Worm (Caenorhabditis elegans) whole organism, young adult: ENCODE results near the gene rga-3.

ENCODE experiments used
- F23B12.7 ChIP-seq: sonication (generic microtip); optimal IDR thresholded peaks from 2 replicates; lab custom pipeline; 2017; ENCODE audit warnings: missing genetic modification characterization, mild to moderate bottlenecking, missing compliant biosample characterization, antibody characterized with exemption, moderate library complexity; ENCODE audit not compliant: insufficient read depth
- F57A8.1 ChIP-seq: fragments of 200-800 bp; sonication (Bioruptor generic); optimal IDR thresholded peaks from 2 replicates; lab custom pipeline; 2018; ENCODE audit warnings: mild to moderate bottlenecking, missing genetic modification characterization, moderate library complexity, missing compliant biosample characterization
- K11D2.4 ChIP-seq: fragments of 200-800 bp; sonication (Bioruptor generic); IDR thresholded peaks from 2 replicates; pipeline ENCODE4 v1.3.6; 2022; ENCODE audit warnings: missing genetic modification reagents, missing genetic modification characterization, missing compliant biosample characterization
- K12H6.12 ChIP-seq: fragments of 200-800 bp; sonication (Bioruptor generic); optimal IDR thresholded peaks from 2 replicates; lab custom pipeline; 2018; ENCODE audit warnings: mild to moderate bottlenecking, missing genetic modification characterization, missing compliant biosample characterization
- T26A5.8 ChIP-seq: sonication (generic microtip); optimal IDR thresholded peaks from 2 replicates; lab custom pipeline; 2016; ENCODE audit warnings: missing genetic modification characterization, missing compliant biosample characterization
- Y53G8AR.9 ChIP-seq: fragments of 200-800 bp; sonication (Bioruptor generic); conservative IDR thresholded peaks from 2 replicates; pipeline ENCODE4 v1.3.6; 2022; ENCODE audit warnings: missing genetic modification reagents, missing genetic modification characterization, missing compliant biosample characterization
- ZK185.1 ChIP-seq: sonication (generic microtip); optimal IDR thresholded peaks from 2 replicates; lab custom pipeline; 2016; ENCODE audit warnings: mild to moderate bottlenecking, missing genetic modification characterization, missing compliant biosample characterization; ENCODE audit not compliant: poor library complexity, severe bottlenecking
- akir-1 ChIP-seq: fragments of 200-800 bp; sonication (Bioruptor generic); optimal IDR thresholded peaks from 2 replicates; lab custom pipeline; 2018; ENCODE audit warnings: mild to moderate bottlenecking, missing genetic modification characterization, moderate library complexity, missing compliant biosample characterization
- ama-1 ChIP-seq, 3 experiments: fragments of 150-350 bp in 1 of 3; sonication (generic microtip) in 2 of 3; optimal IDR thresholded peaks; 2 replicates each; lab custom pipeline; 2014 to 2018; ENCODE audit warnings: missing biosample characterization in 2 of 3, missing genetic modification characterization in 2 of 3, missing genetic modification reagents in 2 of 3
- aptf-2 ChIP-seq: fragments of 200-800 bp; sonication (Bioruptor generic); conservative IDR thresholded peaks from 2 replicates; pipeline ENCODE4 v1.3.6; 2022; ENCODE audit warnings: missing genetic modification reagents, missing genetic modification characterization, missing compliant biosample characterization
- aptf-3 ChIP-seq: fragments of 200-800 bp; sonication (Bioruptor generic); IDR thresholded peaks from 2 replicates; pipeline ENCODE4 v1.3.6; 2022; ENCODE audit warnings: missing genetic modification characterization, missing compliant biosample characterization
- bed-1 ChIP-seq: fragments of 200-800 bp; sonication (Bioruptor generic); IDR thresholded peaks from 2 replicates; pipeline ENCODE4 v1.3.6; 2022; ENCODE audit warnings: missing genetic modification reagents, missing genetic modification characterization, missing compliant biosample characterization
- cebp-2 ChIP-seq: fragments of 200-800 bp; sonication (Bioruptor generic); IDR thresholded peaks from 2 replicates; pipeline ENCODE4 v1.3.6; 2022; ENCODE audit warnings: missing genetic modification characterization, missing compliant biosample characterization
- ceh-91 ChIP-seq: fragments of 200-800 bp; sonication (Bioruptor generic); IDR thresholded peaks from 2 replicates; pipeline ENCODE4 v1.3.6; 2022; ENCODE audit warnings: missing genetic modification reagents, missing genetic modification characterization, missing compliant biosample characterization
- fkh-3 ChIP-seq: sonication (generic microtip); optimal IDR thresholded peaks from 2 replicates; lab custom pipeline; 2016; ENCODE audit warnings: mild to moderate bottlenecking, missing genetic modification characterization, missing compliant biosample characterization
- lag-1 ChIP-seq: fragments of 200-800 bp; sonication (Bioruptor generic); IDR thresholded peaks from 2 replicates; pipeline ENCODE4 v1.3.6; 2022; ENCODE audit warnings: missing genetic modification reagents, missing genetic modification characterization, missing compliant biosample characterization
- lin-35 ChIP-seq, 3 experiments: fragments of 150-350 bp in 2 of 3; sonication (generic microtip) in 1 of 3; optimal IDR thresholded peaks; 2 replicates each; lab custom pipeline; 2014 to 2018; ENCODE audit warnings: missing biosample characterization in 3 of 3, missing genetic modification characterization in 3 of 3, missing genetic modification reagents in 3 of 3
- madf-6 ChIP-seq: fragments of 200-800 bp; sonication (Bioruptor generic); IDR thresholded peaks from 2 replicates; pipeline ENCODE4 v1.3.6; 2022; ENCODE audit warnings: missing genetic modification reagents, missing genetic modification characterization, missing compliant biosample characterization
- mcd-1 ChIP-seq: fragments of 200-800 bp; sonication (Bioruptor generic); IDR thresholded peaks from 2 replicates; pipeline ENCODE4 v1.3.6; 2022; ENCODE audit warnings: missing genetic modification reagents, missing genetic modification characterization, missing compliant biosample characterization
- mel-28 ChIP-seq: sonication (generic microtip); optimal IDR thresholded peaks from 2 replicates; lab custom pipeline; 2016; ENCODE audit warnings: borderline replicate concordance, mild to moderate bottlenecking, missing genetic modification characterization, missing compliant biosample characterization
- nfya-1 ChIP-seq: sonication (generic microtip); optimal IDR thresholded peaks from 2 replicates; lab custom pipeline; 2017; ENCODE audit warnings: antibody characterized with exemption, missing compliant biosample characterization, missing genetic modification characterization, borderline replicate concordance; ENCODE audit not compliant: insufficient read depth
- nfya-2 ChIP-seq: fragments of 200-800 bp; sonication (Bioruptor generic); IDR thresholded peaks from 2 replicates; pipeline ENCODE4 v1.3.6; 2022; ENCODE audit warnings: missing genetic modification reagents, missing genetic modification characterization, missing compliant biosample characterization
- nhr-179 ChIP-seq: sonication (generic microtip); optimal IDR thresholded peaks from 2 replicates; lab custom pipeline; 2016; ENCODE audit warnings: mild to moderate bottlenecking, missing genetic modification characterization, missing compliant biosample characterization
- nhr-80 ChIP-seq: sonication (generic microtip); optimal IDR thresholded peaks from 2 replicates; lab custom pipeline; 2016; ENCODE audit warnings: missing genetic modification characterization, missing compliant biosample characterization
- pha-4 ChIP-seq: fragments of 150-350 bp; sonication (generic microtip); optimal IDR thresholded peaks from 2 replicates; lab custom pipeline; 2014; ENCODE audit warnings: missing biosample characterization, missing genetic modification reagents, missing genetic modification characterization
- rec-8 ChIP-seq, 2 experiments: sonication (generic microtip); optimal IDR thresholded peaks; 2 replicates each; lab custom pipeline; 2016; ENCODE audit warnings: mild to moderate bottlenecking in 2 of 2, missing genetic modification characterization in 2 of 2, missing genetic modification reagents in 2 of 2, missing genotype in 2 of 2, missing biosample characterization in 1 of 2, missing compliant biosample characterization in 1 of 2, moderate library complexity in 1 of 2
- sdz-38 ChIP-seq: sonication (generic microtip); optimal IDR thresholded peaks from 2 replicates; lab custom pipeline; 2016; ENCODE audit warnings: missing genotype, missing genetic modification characterization, missing compliant biosample characterization
- somi-1 ChIP-seq: fragments of 200-800 bp; sonication (Bioruptor generic); optimal IDR thresholded peaks from 2 replicates; lab custom pipeline; 2018; ENCODE audit warnings: mild to moderate bottlenecking, missing genetic modification characterization, missing compliant biosample characterization
- tbp1 ChIP-seq: fragments of 200-800 bp; sonication (Bioruptor generic); optimal IDR thresholded peaks from 2 replicates; lab custom pipeline; 2018; ENCODE audit warnings: mild to moderate bottlenecking, missing genetic modification characterization, missing compliant biosample characterization
- ztf-25 ChIP-seq: fragments of 200-800 bp; sonication (Bioruptor generic); IDR thresholded peaks from 2 replicates; pipeline ENCODE4 v1.3.6; 2022; ENCODE audit warnings: missing genetic modification reagents, missing genetic modification characterization, missing compliant biosample characterization
- ztf-26 ChIP-seq: sonication (generic microtip); optimal IDR thresholded peaks from 2 replicates; lab custom pipeline; 2017; ENCODE audit warnings: missing genetic modification characterization, missing compliant biosample characterization
- ztf-28 ChIP-seq: fragments of 200-800 bp; sonication (Bioruptor generic); IDR thresholded peaks from 2 replicates; pipeline ENCODE4 v1.3.6; 2022; ENCODE audit warnings: missing genetic modification reagents, missing genetic modification characterization, missing compliant biosample characterization

Gene rga-3

DNA sequence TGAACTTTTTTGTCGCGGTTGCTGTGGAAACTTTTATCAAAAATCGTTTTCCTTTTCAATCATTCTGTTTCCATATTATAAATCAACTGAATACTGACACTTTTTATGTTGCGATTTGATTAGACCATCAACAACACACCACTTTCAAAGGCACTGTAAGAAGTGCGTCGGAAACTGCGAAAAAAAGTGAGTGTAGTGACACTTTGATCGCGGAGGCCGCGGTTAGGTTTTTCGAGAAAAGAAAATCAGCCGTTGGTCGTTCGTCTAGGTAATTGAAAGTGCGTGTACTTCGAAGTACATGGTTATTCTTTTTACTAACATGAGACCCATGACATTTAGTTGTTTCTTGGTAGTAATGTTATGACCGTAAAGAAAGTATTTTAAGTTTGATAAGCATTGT is 22.1 kb upstream of the rga-3 start:
- TF ChIP-seq ztf-26 (tag; lab: Kevin White, UChicago) (peak; percentile 13), F57A8.1 (no peak), nhr-80 (tag; lab: Kevin White, UChicago) (peak; percentile 23)
- TF ChIP-seq, all 124 proteins: peak for 2

ce11 chrV:5696177-5696576 is 21.5 kb upstream of the rga-3 start:
- TF ChIP-seq sdz-38 (tag; lab: Kevin White, UChicago): no peak
- TF ChIP-seq rec-8 (tag; optimal IDR thresholded peaks at IDR 0.05; lab: Kevin White, UChicago): no peak
- TF ChIP-seq F23B12.7: no peak
- no peak for TF ChIP-seq nhr-80 (tag; lab: Kevin White, UChicago)
- no peak for TF ChIP-seq lag-1 (GFP tag; lab: Robert Waterston, UW)
- TF ChIP-seq mcd-1 (GFP tag; lab: Robert Waterston, UW): no peak
- TF ChIP-seq aptf-2 (GFP tag; lab: Robert Waterston, UW): no peak
- TF ChIP-seq T26A5.8: no peak
- TF ChIP-seq cebp-2: no peak
- TF ChIP-seq ceh-91 (GFP tag; lab: Robert Waterston, UW): no peak
- TF ChIP-seq K11D2.4 (GFP tag; lab: Robert Waterston, UW): no peak
- no peak for TF ChIP-seq nfya-2 (GFP tag; lab: Robert Waterston, UW)
- TF ChIP-seq madf-6 (GFP tag; lab: Robert Waterston, UW): no peak
- TF ChIP-seq ztf-25 (GFP tag; lab: Robert Waterston, UW): no peak
- TF ChIP-seq tbp1 (GFP tag; lab: Kevin White, UChicago): no peak
- TF ChIP-seq mel-28 (tag; lab: Kevin White, UChicago): no peak
- no peak for TF ChIP-seq K12H6.12 (tag; lab: Kevin White, UChicago)
- TF ChIP-seq pha-4: no peak
- TF ChIP-seq ztf-28 (GFP tag; lab: Robert Waterston, UW): no peak
- no peak for TF ChIP-seq bed-1 (GFP tag; lab: Robert Waterston, UW)

DNA sequence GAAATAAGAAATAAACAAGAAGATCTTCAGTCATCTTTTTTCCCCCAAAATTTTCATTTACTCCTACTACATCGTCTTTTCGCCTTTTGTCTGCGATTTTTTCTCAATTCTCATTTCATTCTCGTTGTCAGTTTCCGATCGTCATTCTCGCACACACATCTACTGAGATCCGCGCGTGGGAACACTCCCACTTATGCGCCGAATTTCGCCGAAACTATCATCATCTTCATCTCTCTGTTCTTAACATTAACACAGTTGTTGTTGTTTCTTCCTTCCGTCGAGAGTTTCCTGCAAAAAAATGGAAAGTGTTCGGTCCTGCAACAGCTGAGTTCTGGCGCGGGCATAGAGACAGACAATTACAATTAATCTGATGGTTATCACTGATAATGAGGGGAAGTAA is 20.1 kb upstream of the rga-3 start:
- TF ChIP-seq lin-35 (GFP tag; optimal IDR thresholded peaks at IDR 0.05; lab: Kevin White, UChicago) (no peak), somi-1 (peak; percentile 57), fkh-3 (no peak)

DNA sequence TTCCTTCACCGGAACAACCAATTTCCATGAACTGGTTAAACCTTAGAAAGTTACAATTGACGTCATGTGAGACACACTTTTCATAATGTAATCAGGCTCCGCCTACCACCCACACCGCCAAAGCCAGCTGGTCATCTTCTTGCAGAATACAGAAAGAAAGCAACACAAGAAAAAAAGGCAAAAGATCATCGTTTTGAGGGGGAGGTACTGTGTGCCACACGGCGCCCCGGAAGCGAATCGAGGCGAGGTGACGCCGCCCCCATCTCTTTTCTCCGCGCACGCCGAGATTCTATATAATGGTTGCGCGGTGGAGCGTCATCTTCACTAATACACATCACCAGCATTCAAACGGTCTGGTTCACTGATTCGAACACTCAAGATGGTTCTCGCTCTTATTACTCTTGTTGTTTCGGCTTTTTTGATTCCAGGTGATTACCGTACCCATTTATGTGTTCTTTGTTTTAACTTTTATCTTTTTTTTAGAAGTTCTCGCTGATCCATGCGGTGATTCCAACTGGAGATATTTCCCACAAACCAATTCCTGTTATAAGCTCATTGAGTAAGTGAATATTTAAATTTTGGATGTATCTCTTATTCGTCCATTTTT is 17.7 kb upstream of the rga-3 start, which contains the start of gene clec-1:
Gene clec-1, plus strand, starts transcription at position 320 of the 607 bp plus-strand sequence.
- TF ChIP-seq nhr-179 (tag; lab: Kevin White, UChicago): no peak
- peak; percentile 45 for TF ChIP-seq ama-1 (optimal IDR thresholded peaks at IDR 0.05; lab: Kevin White, UChicago)
- no peak for TF ChIP-seq ama-1 (GFP tag; optimal IDR thresholded peaks at IDR 0.05; lab: Kevin White, UChicago)
- 0 out of 2 replicates have a peak, but pooled peaks have one; percentile 17 for TF ChIP-seq aptf-3 (GFP tag; lab: Robert Waterston, UW)

DNA sequence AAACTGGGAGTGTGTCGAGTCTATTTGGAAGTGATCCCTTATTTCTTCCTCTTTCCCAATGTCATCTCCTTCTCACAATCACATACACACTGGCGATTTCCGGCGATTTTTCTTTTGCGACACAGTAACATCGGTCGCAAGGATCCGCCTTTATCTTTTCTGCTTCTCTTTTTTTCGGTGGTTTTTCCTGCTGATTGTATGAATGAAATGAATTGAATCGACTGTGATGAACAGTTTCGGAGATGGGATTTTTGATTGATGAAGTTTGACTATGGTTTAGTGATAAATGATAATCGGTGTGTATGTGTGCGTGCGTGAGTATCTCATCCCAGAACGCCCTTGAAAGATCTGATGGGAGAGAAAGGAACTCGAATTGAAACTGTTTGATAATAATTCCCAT is 16.6 kb upstream of the rga-3 start:
- TF ChIP-seq Y53G8AR.9 (GFP tag; lab: Robert Waterston, UW): 0 out of 2 replicates have a peak, but pooled peaks have one; percentile 19
- no peak for TF ChIP-seq nfya-1
- peak; percentile 39 for TF ChIP-seq ZK185.1 (tag; lab: Kevin White, UChicago)
- no peak for TF ChIP-seq akir-1
